Worm (Caenorhabditis elegans) whole organism, L4/young adult: Measurements from ENCODE around the gene F12A10.1.

Source experiments
- W03F9.2 ChIP-seq: fragments of 150-350 bp; optimal IDR thresholded peaks from 2 replicates; lab custom pipeline; 2014; ENCODE audit warnings: missing biosample characterization, missing genetic modification characterization
- dao-5 ChIP-seq: sonication (generic microtip); optimal IDR thresholded peaks from 2 replicates; lab custom pipeline; 2016; ENCODE audit warnings: missing genotype, missing genetic modification characterization, moderate library complexity, missing compliant biosample characterization
- him-1 ChIP-seq: sonication (generic microtip); optimal IDR thresholded peaks from 2 replicates; lab custom pipeline; 2016; ENCODE audit warnings: missing genotype, missing genetic modification reagents, missing genetic modification characterization, missing compliant biosample characterization

ce11 chrII:5449219-5449618, 47.1 kb upstream of the F12A10.1 start:
- TF ChIP-seq him-1 (tag; lab: Kevin White, UChicago) (no peak), dao-5 (tag; lab: Kevin White, UChicago) (no peak), W03F9.2 (tag; lab: Kevin White, UChicago) (no peak)
